Fruit fly (Drosophila melanogaster) whole organism, embryonic: ENCODE results near the gene CG14111.

Experiments
- C15 ChIP-seq: fragments of 200-800 bp; sonication (Bioruptor generic); IDR thresholded peaks from 3 replicates; pipeline ENCODE4 v1.3.6; 2022; ENCODE audit warnings: missing biosample characterization, missing genetic modification characterization
- CG10209 ChIP-seq: fragments of 200-800 bp; sonication (Bioruptor generic); optimal IDR thresholded peaks from 3 replicates; lab custom pipeline; 2017; ENCODE audit warnings: missing biosample characterization, mild to moderate bottlenecking, missing genetic modification characterization, missing genetic modification reagents
- CG11560 ChIP-seq: fragments of 200-800 bp; sonication (Bioruptor generic); IDR thresholded peaks from 3 replicates; pipeline ENCODE4 v1.3.6; 2022; ENCODE audit warnings: missing biosample characterization, missing genetic modification characterization
- CG1233 ChIP-seq: fragments of 200-800 bp; sonication (Bioruptor generic); optimal IDR thresholded peaks from 4 replicates; lab custom pipeline; 2018; ENCODE audit warnings: missing biosample characterization, mild to moderate bottlenecking, missing genetic modification characterization
- CG12769 ChIP-seq: fragments of 200-800 bp; sonication (Bioruptor generic); optimal IDR thresholded peaks from 2 replicates; lab custom pipeline; 2019; ENCODE audit warnings: missing biosample characterization, mild to moderate bottlenecking, missing genetic modification characterization, moderate library complexity
- CG31224 ChIP-seq: fragments of 200-800 bp; sonication (Bioruptor generic); IDR thresholded peaks from 2 replicates; pipeline ENCODE4 v1.3.6; 2022; ENCODE audit warnings: missing biosample characterization, missing genetic modification characterization
- CG42726 ChIP-seq: fragments of 200-800 bp; sonication (Bioruptor generic); IDR thresholded peaks from 2 replicates; pipeline ENCODE4 v1.3.6; 2022; ENCODE audit warnings: missing biosample characterization, missing genetic modification characterization; ENCODE audit not compliant: partially characterized antibody
- CG6791 ChIP-seq: fragments of 200-800 bp; sonication (Bioruptor generic); IDR thresholded peaks from 3 replicates; pipeline ENCODE4 v1.3.6; 2022; ENCODE audit warnings: missing biosample characterization, missing genetic modification characterization; ENCODE audit not compliant: partially characterized antibody
- CG7372 ChIP-seq: fragments of 200-800 bp; sonication (Bioruptor generic); IDR thresholded peaks from 2 replicates; pipeline ENCODE4 v1.3.6; 2022; ENCODE audit warnings: missing biosample characterization, missing genetic modification characterization
- Deaf1 ChIP-seq: fragments of 200-800 bp; optimal IDR thresholded peaks from 3 replicates; lab custom pipeline; 2019; ENCODE audit warnings: missing biosample characterization, mild to moderate bottlenecking, missing genetic modification characterization, moderate library complexity
- Ets65A ChIP-seq: fragments of 200-800 bp; sonication (Bioruptor generic); peaks from one replicate; lab custom pipeline; 2016; ENCODE audit warnings: missing biosample characterization, missing genetic modification characterization
- Ets97D ChIP-seq: fragments of 200-800 bp; sonication (Bioruptor generic); optimal IDR thresholded peaks from 3 replicates; lab custom pipeline; 2016; ENCODE audit warnings: missing biosample characterization, missing genetic modification characterization
- H2.0 ChIP-seq: fragments of 200-800 bp; sonication (Bioruptor generic); IDR thresholded peaks from 2 replicates; pipeline ENCODE4 v1.3.6; 2022; ENCODE audit warnings: missing biosample characterization, missing genetic modification characterization
- HLH4C ChIP-seq: fragments of 200-800 bp; sonication (Bioruptor generic); IDR thresholded peaks from 3 replicates; pipeline ENCODE4 v1.3.6; 2022; ENCODE audit warnings: missing biosample characterization, missing genetic modification characterization; ENCODE audit not compliant: partially characterized antibody
- Mrtf ChIP-seq: fragments of 200-800 bp; sonication (Bioruptor generic); IDR thresholded peaks from 3 replicates; pipeline ENCODE4 v1.3.6; 2022; ENCODE audit warnings: missing biosample characterization, missing genetic modification characterization
- Sox100B ChIP-seq: fragments of 200-800 bp; sonication (Bioruptor generic); optimal IDR thresholded peaks from 3 replicates; lab custom pipeline; 2018; ENCODE audit warnings: missing biosample characterization, mild to moderate bottlenecking, missing genetic modification characterization
- Tbp ChIP-seq: fragments of >200 bp; optimal IDR thresholded peaks from 2 replicates; lab custom pipeline; 2018; ENCODE audit warnings: missing biosample characterization, missing genetic modification characterization
- Usf ChIP-seq: fragments of 200-800 bp; sonication (Bioruptor generic); optimal IDR thresholded peaks from 2 replicates; lab custom pipeline; 2017; ENCODE audit warnings: missing genotype, missing biosample characterization, missing genetic modification characterization
- bbx ChIP-seq: fragments of 200-800 bp; sonication (Bioruptor generic); IDR thresholded peaks from 2 replicates; pipeline ENCODE4 v1.3.6; 2022; ENCODE audit warnings: missing biosample characterization, missing genetic modification characterization; ENCODE audit not compliant: partially characterized antibody
- br ChIP-seq: fragments of >200 bp; optimal IDR thresholded peaks from 2 replicates; lab custom pipeline; 2017
- cg ChIP-seq: fragments of 200-800 bp; sonication (Bioruptor generic); optimal IDR thresholded peaks from 3 replicates; lab custom pipeline; 2019; ENCODE audit warnings: missing biosample characterization, mild to moderate bottlenecking, missing genetic modification characterization, moderate library complexity
- ftz-f1 ChIP-seq: fragments of 200-800 bp; sonication (Bioruptor generic); optimal IDR thresholded peaks from 2 replicates; lab custom pipeline; 2016; ENCODE audit warnings: missing biosample characterization, missing genetic modification characterization
- jigr1 ChIP-seq: fragments of 200-800 bp; sonication (Bioruptor generic); IDR thresholded peaks from 3 replicates; pipeline ENCODE4 v1.3.6; 2022; ENCODE audit warnings: missing biosample characterization, missing genetic modification characterization
- jumu ChIP-seq: fragments of 200-800 bp; sonication (Bioruptor generic); optimal IDR thresholded peaks from 3 replicates; lab custom pipeline; 2016; ENCODE audit warnings: missing biosample characterization, missing genetic modification characterization
- scrt ChIP-seq: fragments of 200-800 bp; sonication (Bioruptor generic); optimal IDR thresholded peaks from 2 replicates; lab custom pipeline; 2018; ENCODE audit warnings: missing biosample characterization, mild to moderate bottlenecking, missing genetic modification characterization, moderate library complexity
- sr ChIP-seq: fragments of 200-800 bp; sonication (Bioruptor generic); IDR thresholded peaks from 3 replicates; pipeline ENCODE4 v1.3.6; 2022; ENCODE audit warnings: missing biosample characterization, missing genetic modification characterization
- sug ChIP-seq: fragments of 200-800 bp; optimal IDR thresholded peaks from 2 replicates; lab custom pipeline; 2019; ENCODE audit warnings: missing biosample characterization, mild to moderate bottlenecking, missing genetic modification characterization, moderate library complexity
- tgo ChIP-seq: fragments of 200-800 bp; sonication (Bioruptor generic); IDR thresholded peaks from 3 replicates; pipeline ENCODE4 v1.3.6; 2022; ENCODE audit warnings: missing biosample characterization, missing genetic modification characterization
- tup ChIP-seq: fragments of 200-800 bp; sonication (Bioruptor generic); optimal IDR thresholded peaks from 2 replicates; lab custom pipeline; 2016; ENCODE audit warnings: missing biosample characterization, mild to moderate bottlenecking, missing genetic modification characterization, moderate library complexity
- wek ChIP-seq: fragments of 200-800 bp; sonication (Bioruptor generic); optimal IDR thresholded peaks from 3 replicates; lab custom pipeline; 2018; ENCODE audit warnings: missing biosample characterization, mild to moderate bottlenecking, missing genetic modification characterization, moderate library complexity
- wor ChIP-seq: fragments of 200-800 bp; sonication (Bioruptor generic); IDR thresholded peaks from 2 replicates; pipeline ENCODE4 v1.3.6; 2022; ENCODE audit warnings: missing biosample characterization, missing genetic modification characterization

CG14111 gene

DNA sequence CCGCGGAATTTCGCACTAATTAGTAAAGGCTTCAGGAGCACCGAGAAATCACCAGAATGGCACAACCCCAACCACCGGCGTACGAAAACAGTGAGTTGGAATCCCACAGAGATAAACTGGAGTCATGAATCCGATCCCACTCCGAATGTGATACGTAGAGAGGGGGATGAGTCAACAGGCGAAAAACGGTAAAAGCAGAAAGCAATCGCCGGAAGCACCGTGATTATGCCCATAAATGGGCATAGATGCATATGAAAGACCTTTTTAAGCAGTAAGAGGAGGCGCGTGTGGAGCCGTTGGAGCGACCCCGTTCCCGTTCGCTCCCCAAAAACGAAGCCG, 35.1 kb downstream of the CG14111 start (continued):
- TF ChIP-seq HLH4C (GFP tag; lab: Robert Waterston, UW), result 0 out of 3 replicates have a peak, but pooled peaks have one; percentile 3
- peak; percentile 15 for TF ChIP-seq scrt (GFP tag; lab: Kevin White, UChicago)
- no peak for TF ChIP-seq tgo
- TF ChIP-seq CG12769, result peak; percentile 15
- TF ChIP-seq wor, result no peak

DNA sequence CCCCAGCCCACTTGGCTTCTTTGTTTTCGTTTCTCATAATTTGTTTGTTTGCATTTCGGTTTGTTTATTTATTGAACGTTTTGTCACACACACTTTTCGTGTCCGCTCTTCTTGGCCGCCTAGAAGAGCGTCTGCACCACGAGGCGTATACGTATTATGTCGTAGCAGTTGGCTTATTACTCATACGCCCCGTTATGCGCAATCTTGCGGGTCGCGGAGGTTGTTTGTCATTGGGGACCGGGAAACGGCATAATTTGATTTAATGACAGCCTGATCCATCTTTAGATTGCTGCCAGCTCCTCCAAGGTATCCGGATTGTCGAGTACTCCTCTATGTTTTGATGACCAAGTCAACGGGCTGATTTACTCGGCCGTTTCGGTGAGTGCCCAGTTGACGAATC, 42.5 kb downstream of the CG14111 start:
- TF ChIP-seq CG12769 (peak; percentile 67), jigr1 (no peak), CG7372 (GFP tag; lab: Robert Waterston, UW) (peak; percentile 87)
- TF ChIP-seq, all 482 proteins: peak for 2

DNA sequence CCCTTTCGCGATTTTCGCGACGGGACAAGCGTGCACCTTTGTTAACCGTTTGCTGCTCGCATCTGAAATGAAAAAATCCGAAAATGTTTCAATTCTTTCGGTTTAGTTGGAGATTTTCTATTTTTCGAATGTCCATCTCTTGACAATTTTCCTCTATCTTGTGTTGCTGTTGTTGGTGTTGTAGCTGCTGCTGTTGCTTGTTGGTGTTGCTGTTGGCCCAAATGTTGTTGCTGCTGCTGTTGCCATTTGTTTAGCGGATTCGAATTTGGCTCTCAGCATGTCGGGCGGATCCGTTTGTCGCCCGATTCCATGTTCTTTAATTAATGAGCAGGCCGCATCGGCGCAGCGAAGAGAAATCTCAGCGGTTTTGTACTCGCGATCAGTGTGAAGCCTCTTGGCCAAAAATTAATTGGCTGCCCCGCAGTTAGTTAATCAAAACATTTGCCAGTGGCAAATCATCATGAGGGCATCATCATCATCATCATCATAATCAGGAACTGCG, 44.6 kb downstream of the CG14111 start, which contains the start of gene CG32121:
Gene CG32121 (minus strand): TSS at position 51 of the 502 bp plus-strand sequence.
- TF ChIP-seq Ets65A (GFP tag; lab: Kevin White, UChicago), result peak; percentile 95
- TF ChIP-seq Tbp, result no peak
- no peak for TF ChIP-seq sug (tag; lab: Kevin White, UChicago)
- TF ChIP-seq CG42726 (GFP tag; lab: Robert Waterston, UW), result no peak
- 0 out of 3 replicates have a peak, but pooled peaks have one; percentile 23 for TF ChIP-seq CG6791 (GFP tag; lab: Robert Waterston, UW)

DNA sequence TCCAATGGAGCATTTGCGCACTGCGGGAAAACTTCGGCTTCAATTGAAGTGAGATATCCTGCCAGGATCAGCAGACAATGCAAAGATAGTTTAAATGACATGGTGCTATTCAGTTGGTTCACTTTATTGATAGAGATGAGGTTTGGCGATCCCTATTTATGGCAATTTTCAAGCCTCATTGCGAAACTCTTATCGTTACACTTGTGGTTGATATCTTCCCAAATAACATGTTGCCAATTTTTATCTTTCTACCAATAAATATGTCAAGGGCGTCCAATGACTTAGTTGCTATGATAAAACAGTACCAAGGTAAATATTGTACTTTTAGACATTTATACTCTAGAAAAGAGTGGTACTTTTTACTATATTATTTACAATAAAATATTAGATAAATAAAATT, 46.3 kb downstream of the CG14111 start, which contains the start of gene CG33263:
Gene CG33263 (minus strand): TSS at position 101 of the 400 bp plus-strand sequence.
- no peak for TF ChIP-seq jumu (GFP tag; lab: Kevin White, UChicago)
- no peak for TF ChIP-seq Deaf1 (tag; lab: Kevin White, UChicago)
- TF ChIP-seq CG11560, result no peak
- TF ChIP-seq Ets97D, result no peak
- no peak for TF ChIP-seq C15
- TF ChIP-seq br, result no peak
- no peak for TF ChIP-seq cg
- no peak for TF ChIP-seq bbx (GFP tag; lab: Robert Waterston, UW)
- no peak for TF ChIP-seq CG1233 (GFP tag; lab: Kevin White, UChicago)
- no peak for TF ChIP-seq tup (GFP tag; lab: Kevin White, UChicago)
- TF ChIP-seq H2.0 (GFP tag; lab: Robert Waterston, UW), result no peak

DNA sequence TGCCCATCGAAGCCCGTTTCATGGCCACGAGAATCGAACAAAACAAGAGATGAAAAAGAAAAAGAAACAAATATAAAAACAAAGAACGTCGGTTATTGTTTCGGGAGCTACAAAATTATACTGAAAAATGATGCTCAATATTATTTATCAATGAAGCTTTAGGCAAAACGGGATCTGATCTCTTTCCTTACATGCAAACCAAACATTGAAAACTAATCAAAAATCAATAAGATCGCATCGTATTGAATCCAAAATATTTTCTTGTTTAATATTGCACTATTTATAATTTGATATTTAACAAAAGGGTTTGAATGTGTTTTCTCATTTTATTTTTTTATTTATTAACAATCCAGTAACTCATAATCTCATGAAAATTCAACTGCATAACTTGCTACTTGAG, 47.8 kb downstream of the CG14111 start, which contains the start of gene CG14106:
Gene CG14106 (minus strand): TSS at position 101 of the 400 bp plus-strand sequence.
- TF ChIP-seq sr, result no peak
- no peak for TF ChIP-seq CG31224
- TF ChIP-seq CG10209 (GFP tag; lab: Kevin White, UChicago), result no peak
- TF ChIP-seq ftz-f1 (GFP tag; lab: Kevin White, UChicago), result no peak
- TF ChIP-seq Mrtf (GFP tag; lab: Robert Waterston, UW), result no peak

DNA sequence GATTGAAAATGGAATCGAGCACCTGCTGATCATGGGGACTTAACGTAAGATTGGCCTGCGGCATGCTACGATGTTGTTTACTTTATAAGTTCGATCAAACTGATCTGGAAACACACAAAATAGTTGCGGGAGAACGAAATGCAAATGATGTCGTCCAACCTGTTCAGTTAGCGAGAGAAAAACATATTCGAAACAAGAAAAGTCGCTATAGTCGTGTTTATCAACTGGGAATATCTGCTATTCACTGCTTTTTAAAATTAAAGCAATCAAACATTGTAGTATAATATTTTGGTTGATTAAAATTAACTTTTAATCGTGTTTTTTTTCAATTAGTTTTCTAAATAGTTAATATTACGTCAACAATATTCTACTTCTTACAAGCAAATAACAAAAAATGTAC, 48.8 kb downstream of the CG14111 start, which contains the start of gene CG14105:
Gene CG14105 (minus strand): TSS at position 101 of the 400 bp plus-strand sequence.
- TF ChIP-seq Sox100B (GFP tag; lab: Kevin White, UChicago) (no peak), wek (GFP tag; lab: Kevin White, UChicago) (no peak), Usf (GFP tag; lab: Kevin White, UChicago) (no peak)
